Fruit fly (Drosophila melanogaster): Measurements from ENCODE around the gene CG16713.

Gene CG16713

dm6 chr2L:3657349-3658142, 37.7 kb downstream of the CG16713 start (continued):
- TF ChIP-seq Doc3 (GFP tag; IDR thresholded peaks at IDR 0.05; ENCODE audit: partially characterized antibody) (no peak), row (GFP tag; IDR thresholded peaks at IDR 0.05) (peak; percentile 72; the same call in 2 of the 3 replicates), CG10321 (GFP tag; IDR thresholded peaks at IDR 0.05) (peak; percentile 69), Usf (GFP tag; optimal IDR thresholded peaks at IDR 0.05) (no peak), sqz (GFP tag; optimal IDR thresholded peaks at IDR 0.05) (no peak), Bteb2 (GFP tag; optimal IDR thresholded peaks at IDR 0.05) (peak; percentile 33), prd (optimal IDR thresholded peaks at IDR 0.05) (no peak), prd (GFP tag; IDR thresholded peaks at IDR 0.05) (peak; percentile 72), CG9817 (tag; optimal IDR thresholded peaks at IDR 0.05) (peak; percentile 51), tna (GFP tag; IDR thresholded peaks at IDR 0.05; ENCODE audit: partially characterized antibody) (no peak; the same call in 1 of the 2 replicates), dm (GFP tag; optimal IDR thresholded peaks at IDR 0.05) (peak; percentile 40), CoRest (tag; optimal IDR thresholded peaks at IDR 0.05) (peak; percentile 58), CG5180 (GFP tag; optimal IDR thresholded peaks at IDR 0.05) (no peak), PHDP (tag; optimal IDR thresholded peaks at IDR 0.05) (no peak), Side (GFP tag; optimal IDR thresholded peaks at IDR 0.05) (peak; percentile 76), sd (tag; optimal IDR thresholded peaks at IDR 0.05) (peak; percentile 84), CG8089 (GFP tag; optimal IDR thresholded peaks at IDR 0.05) (peak; percentile 21), CG13287 (GFP tag; IDR thresholded peaks at IDR 0.05; ENCODE audit: partially characterized antibody) (peak; percentile 51), CG11504 (tag; optimal IDR thresholded peaks at IDR 0.05) (peak; percentile 47), D19A (tag; optimal IDR thresholded peaks at IDR 0.05) (peak; percentile 53), tll (GFP tag; optimal IDR thresholded peaks at IDR 0.05) (no peak), CG7987 (GFP tag; optimal IDR thresholded peaks at IDR 0.05) (peak; percentile 75), pho (GFP tag; optimal IDR thresholded peaks at IDR 0.05) (peak; percentile 65), Dek (tag; optimal IDR thresholded peaks at IDR 0.05) (peak; percentile 31), CG8388 (GFP tag; optimal IDR thresholded peaks at IDR 0.05) (peak; percentile 2), Six4 (GFP tag; optimal IDR thresholded peaks at IDR 0.05) (peak; percentile 6), exex (tag; optimal IDR thresholded peaks at IDR 0.05) (no peak), CG3847 (GFP tag; IDR thresholded peaks at IDR 0.05) (peak; percentile 44; the same call in 1 of the 2 replicates), CG9876 (GFP tag; optimal IDR thresholded peaks at IDR 0.05) (peak; percentile 52), B-H1 (GFP tag; IDR thresholded peaks at IDR 0.05) (peak; percentile 31; the same call in 1 of the 3 replicates), CG18599 (GFP tag; optimal IDR thresholded peaks at IDR 0.05) (peak; percentile 48), HLHmδ (GFP tag; optimal IDR thresholded peaks at IDR 0.05) (no peak), pum (GFP tag; optimal IDR thresholded peaks at IDR 0.05) (peak; percentile 73), lbe (GFP tag; optimal IDR thresholded peaks at IDR 0.05) (peak; percentile 34), sc (optimal IDR thresholded peaks at IDR 0.05) (no peak), sc (GFP tag; optimal IDR thresholded peaks at IDR 0.05) (no peak), zfh1 (GFP tag; IDR thresholded peaks at IDR 0.05) (peak; percentile 46; the same call in 2 of the 3 replicates), gce (GFP tag; IDR thresholded peaks at IDR 0.05) (peak; percentile 53; the same call in 1 of the 3 replicates), inv (GFP tag; IDR thresholded peaks at IDR 0.05; ENCODE audit: partially characterized antibody) (no peak; the same call in 1 of the 2 replicates), al (GFP tag; IDR thresholded peaks at IDR 0.05) (0 out of 2 replicates have a peak, but pooled peaks have one; percentile 3), Hey (tag; optimal IDR thresholded peaks at IDR 0.05) (no peak), ttk (GFP tag; IDR thresholded peaks at IDR 0.05) (no peak), Mad (GFP tag; optimal IDR thresholded peaks at IDR 0.05) (no peak), Fer3 (tag; optimal IDR thresholded peaks at IDR 0.05) (peak; percentile 27), nerfin-2 (GFP tag; IDR thresholded peaks at IDR 0.05; ENCODE audit: partially characterized antibody) (no peak), CG32772 (GFP tag; IDR thresholded peaks at IDR 0.05) (peak; percentile 67), Chrac-16 (GFP tag; optimal IDR thresholded peaks at IDR 0.05) (peak; percentile 20), CG12942 (GFP tag; optimal IDR thresholded peaks at IDR 0.05) (peak; percentile 31)
